Worm (Caenorhabditis elegans) whole organism, L2 larva: ENCODE data around the gene spe-41.

ENCODE experiments used
- ceh-82 ChIP-seq: fragments of 150-350 bp; optimal IDR thresholded peaks from 2 replicates; lab custom pipeline; 2014; ENCODE audit warnings: missing biosample characterization, missing genetic modification characterization
- dmd-4 ChIP-seq: sonication (generic microtip); optimal IDR thresholded peaks from 2 replicates; lab custom pipeline; 2017; ENCODE audit warnings: missing biosample characterization, missing genetic modification characterization
- fos-1 ChIP-seq: fragments of 150-350 bp; optimal IDR thresholded peaks from 2 replicates; lab custom pipeline; 2014; ENCODE audit warnings: missing biosample characterization, missing genetic modification characterization
- mdl-1 ChIP-seq, 2 experiments: fragments of 150-350 bp in 1 of 2; sonication (generic microtip) in 1 of 2; optimal IDR thresholded peaks; 2 replicates each; lab custom pipeline; 2017; ENCODE audit warnings: missing biosample characterization in 2 of 2, missing genetic modification characterization in 2 of 2
- nhr-11 ChIP-seq: fragments of 150-350 bp; optimal IDR thresholded peaks from 2 replicates; lab custom pipeline; 2014; ENCODE audit warnings: missing biosample characterization, missing genetic modification characterization
- unc-62 ChIP-seq: fragments of 150-350 bp; optimal IDR thresholded peaks from 2 replicates; lab custom pipeline; 2014; ENCODE audit warnings: missing biosample characterization, missing genetic modification reagents, missing genetic modification characterization
- zag-1 ChIP-seq: fragments of 150-350 bp; optimal IDR thresholded peaks from 2 replicates; lab custom pipeline; 2014; ENCODE audit warnings: missing biosample characterization, missing genetic modification characterization
- ztf-4 ChIP-seq: fragments of 150-350 bp; optimal IDR thresholded peaks from 2 replicates; lab custom pipeline; 2014; ENCODE audit warnings: missing biosample characterization, missing genetic modification characterization

- TF ChIP-seq unc-62 (GFP tag; lab: Kevin White, UChicago) (no peak), ztf-4 (tag; lab: Kevin White, UChicago) (no peak), zag-1 (no peak), fos-1 (tag; lab: Kevin White, UChicago) (no peak), ceh-82 (tag; lab: Kevin White, UChicago) (no peak), dmd-4 (tag; lab: Kevin White, UChicago) (no peak), mdl-1 (tag; optimal IDR thresholded peaks at IDR 0.05; lab: Kevin White, UChicago) (no peak), nhr-11 (tag; lab: Kevin White, UChicago) (no peak)
Observed at ce11 chrIII:3393687-3394086, 50.3 kb downstream of the spe-41 start, which contains the start of gene mlc-4.
